Worm (Caenorhabditis elegans) whole organism, young adult: ENCODE measurements around the gene Y57G11C.1131.
A peak's percentile ranks its signal among the peaks of the same experiment; 100 is the strongest.

Source experiments
- B0261.1 ChIP-seq: sonication (generic microtip); optimal IDR thresholded peaks from 2 replicates; lab custom pipeline; 2016; ENCODE audit warnings: mild to moderate bottlenecking, missing genetic modification characterization, moderate library complexity, missing compliant biosample characterization
- D2030.7 ChIP-seq: fragments of 200-800 bp; sonication (Bioruptor generic); IDR thresholded peaks from 2 replicates; pipeline ENCODE4 v1.3.6; 2022; ENCODE audit warnings: missing genetic modification reagents, missing genetic modification characterization, missing compliant biosample characterization
- F10E7.11 ChIP-seq: sonication (generic microtip); optimal IDR thresholded peaks from 2 replicates; lab custom pipeline; 2017; ENCODE audit warnings: mild to moderate bottlenecking, missing genetic modification characterization, moderate library complexity, missing compliant biosample characterization
- F33H1.4 ChIP-seq: fragments of 200-800 bp; sonication (Bioruptor generic); IDR thresholded peaks from 2 replicates; pipeline ENCODE4 v1.3.6; 2022; ENCODE audit warnings: missing genetic modification reagents, missing genetic modification characterization, missing compliant biosample characterization
- F39B2.1 ChIP-seq: fragments of 200-800 bp; sonication (Bioruptor generic); IDR thresholded peaks from 2 replicates; pipeline ENCODE4 v1.3.6; 2022; ENCODE audit warnings: missing genetic modification reagents, missing genetic modification characterization, missing compliant biosample characterization
- F52B5.7 ChIP-seq: sonication (generic microtip); optimal IDR thresholded peaks from 2 replicates; lab custom pipeline; 2016; ENCODE audit warnings: mild to moderate bottlenecking, missing genetic modification characterization, missing compliant biosample characterization
- F55B11.4 ChIP-seq: sonication (generic microtip); optimal IDR thresholded peaks from 2 replicates; lab custom pipeline; 2016; ENCODE audit warnings: missing compliant biosample characterization, missing genetic modification characterization, borderline replicate concordance; ENCODE audit not compliant: insufficient read depth
- F57A8.1 ChIP-seq: fragments of 200-800 bp; sonication (Bioruptor generic); optimal IDR thresholded peaks from 2 replicates; lab custom pipeline; 2018; ENCODE audit warnings: mild to moderate bottlenecking, missing genetic modification characterization, moderate library complexity, missing compliant biosample characterization
- F57C9.4 ChIP-seq: sonication (generic microtip); optimal IDR thresholded peaks from 2 replicates; lab custom pipeline; 2017; ENCODE audit warnings: mild to moderate bottlenecking, missing genetic modification characterization, missing compliant biosample characterization
- K11D2.4 ChIP-seq: fragments of 200-800 bp; sonication (Bioruptor generic); IDR thresholded peaks from 2 replicates; pipeline ENCODE4 v1.3.6; 2022; ENCODE audit warnings: missing genetic modification reagents, missing genetic modification characterization, missing compliant biosample characterization
- T26A5.8 ChIP-seq: sonication (generic microtip); optimal IDR thresholded peaks from 2 replicates; lab custom pipeline; 2016; ENCODE audit warnings: missing genetic modification characterization, missing compliant biosample characterization
- Y53F4B.3 ChIP-seq: fragments of 200-800 bp; sonication (Bioruptor generic); IDR thresholded peaks from 2 replicates; pipeline ENCODE4 v1.3.6; 2022; ENCODE audit warnings: missing genetic modification reagents, missing genetic modification characterization, missing compliant biosample characterization
- Y53G8AR.9 ChIP-seq: fragments of 200-800 bp; sonication (Bioruptor generic); conservative IDR thresholded peaks from 2 replicates; pipeline ENCODE4 v1.3.6; 2022; ENCODE audit warnings: missing genetic modification reagents, missing genetic modification characterization, missing compliant biosample characterization
- Y67H2A.10 ChIP-seq: fragments of 200-800 bp; sonication (Bioruptor generic); conservative IDR thresholded peaks from 2 replicates; pipeline ENCODE4 v1.3.6; 2022; ENCODE audit warnings: missing genetic modification reagents, missing genetic modification characterization, missing compliant biosample characterization
- akir-1 ChIP-seq: fragments of 200-800 bp; sonication (Bioruptor generic); optimal IDR thresholded peaks from 2 replicates; lab custom pipeline; 2018; ENCODE audit warnings: mild to moderate bottlenecking, missing genetic modification characterization, moderate library complexity, missing compliant biosample characterization
- aptf-2 ChIP-seq: fragments of 200-800 bp; sonication (Bioruptor generic); conservative IDR thresholded peaks from 2 replicates; pipeline ENCODE4 v1.3.6; 2022; ENCODE audit warnings: missing genetic modification reagents, missing genetic modification characterization, missing compliant biosample characterization
- aptf-3 ChIP-seq: fragments of 200-800 bp; sonication (Bioruptor generic); IDR thresholded peaks from 2 replicates; pipeline ENCODE4 v1.3.6; 2022; ENCODE audit warnings: missing genetic modification characterization, missing compliant biosample characterization
- athp-1 ChIP-seq: sonication (generic microtip); optimal IDR thresholded peaks from 2 replicates; lab custom pipeline; 2017; ENCODE audit warnings: mild to moderate bottlenecking, missing genetic modification characterization, missing compliant biosample characterization
- attf-6 ChIP-seq: fragments of 200-800 bp; sonication (Bioruptor generic); IDR thresholded peaks from 2 replicates; pipeline ENCODE4 v1.3.6; 2022; ENCODE audit warnings: missing genetic modification reagents, missing genetic modification characterization, missing compliant biosample characterization
- bed-1 ChIP-seq: fragments of 200-800 bp; sonication (Bioruptor generic); IDR thresholded peaks from 2 replicates; pipeline ENCODE4 v1.3.6; 2022; ENCODE audit warnings: missing genetic modification reagents, missing genetic modification characterization, missing compliant biosample characterization
- cebp-1 ChIP-seq, 2 experiments: fragments of 200-800 bp in 1 of 2; sonication (Bioruptor generic) in 1 of 2; sonication (generic microtip) in 1 of 2; IDR thresholded peaks in 1 of 2; optimal IDR thresholded peaks in 1 of 2; 2 replicates each; pipeline versions ENCODE4 v1.3.6 to Lab custom; 2017 to 2022; ENCODE audit warnings: missing compliant biosample characterization in 2 of 2, missing genetic modification characterization in 2 of 2, mild to moderate bottlenecking in 1 of 2, missing genetic modification reagents in 1 of 2, moderate library complexity in 1 of 2
- cebp-2 ChIP-seq: fragments of 200-800 bp; sonication (Bioruptor generic); IDR thresholded peaks from 2 replicates; pipeline ENCODE4 v1.3.6; 2022; ENCODE audit warnings: missing genetic modification characterization, missing compliant biosample characterization
- ceh-100 ChIP-seq: fragments of 200-800 bp; sonication (Bioruptor generic); IDR thresholded peaks from 2 replicates; pipeline ENCODE4 v1.3.6; 2022; ENCODE audit warnings: missing genetic modification reagents, missing genetic modification characterization, missing compliant biosample characterization
- ceh-58 ChIP-seq: fragments of 200-800 bp; sonication (Bioruptor generic); IDR thresholded peaks from 2 replicates; pipeline ENCODE4 v1.3.6; 2022; ENCODE audit warnings: missing genetic modification characterization, missing compliant biosample characterization
- efl-1 ChIP-seq: fragments of 150-350 bp; optimal IDR thresholded peaks from 2 replicates; lab custom pipeline; 2014; ENCODE audit warnings: missing biosample characterization, missing genetic modification reagents, missing genetic modification characterization
- egl-44 ChIP-seq: fragments of 200-800 bp; sonication (Bioruptor generic); IDR thresholded peaks from 2 replicates; pipeline ENCODE4 v1.3.6; 2022; ENCODE audit warnings: missing genetic modification reagents, missing genetic modification characterization, missing compliant biosample characterization
- fkh-3 ChIP-seq: sonication (generic microtip); optimal IDR thresholded peaks from 2 replicates; lab custom pipeline; 2016; ENCODE audit warnings: mild to moderate bottlenecking, missing genetic modification characterization, missing compliant biosample characterization
- hlh-12 ChIP-seq: sonication (generic microtip); optimal IDR thresholded peaks from 2 replicates; lab custom pipeline; 2016; ENCODE audit warnings: missing genetic modification characterization, missing compliant biosample characterization
- hmg-20 ChIP-seq: fragments of 200-800 bp; sonication (Bioruptor generic); IDR thresholded peaks from 2 replicates; pipeline ENCODE4 v1.3.6; 2022; ENCODE audit warnings: missing genetic modification reagents, missing genetic modification characterization, missing compliant biosample characterization
- lag-1 ChIP-seq: fragments of 200-800 bp; sonication (Bioruptor generic); IDR thresholded peaks from 2 replicates; pipeline ENCODE4 v1.3.6; 2022; ENCODE audit warnings: missing genetic modification reagents, missing genetic modification characterization, missing compliant biosample characterization
- let-607 ChIP-seq, 2 experiments: fragments of 200-800 bp in 1 of 2; sonication (Bioruptor generic) in 1 of 2; sonication (generic microtip) in 1 of 2; optimal IDR thresholded peaks; 2 replicates each; lab custom pipeline; 2016 to 2018; ENCODE audit warnings: mild to moderate bottlenecking in 2 of 2, missing compliant biosample characterization in 2 of 2, missing genetic modification characterization in 2 of 2, moderate library complexity in 2 of 2, missing genotype in 1 of 2
- lin-54 ChIP-seq: fragments of 200-800 bp; sonication (Bioruptor generic); optimal IDR thresholded peaks from 2 replicates; lab custom pipeline; 2018; ENCODE audit warnings: mild to moderate bottlenecking, missing genetic modification characterization, missing compliant biosample characterization
- lir-1 ChIP-seq: fragments of 200-800 bp; sonication (Bioruptor generic); conservative IDR thresholded peaks from 2 replicates; pipeline ENCODE4 v1.3.6; 2022; ENCODE audit warnings: missing genetic modification reagents, missing genetic modification characterization, missing compliant biosample characterization
- lsl-1 ChIP-seq: fragments of 200-800 bp; sonication (Bioruptor generic); optimal IDR thresholded peaks from 2 replicates; lab custom pipeline; 2018; ENCODE audit warnings: mild to moderate bottlenecking, missing genetic modification characterization, moderate library complexity, missing compliant biosample characterization
- madf-6 ChIP-seq: fragments of 200-800 bp; sonication (Bioruptor generic); IDR thresholded peaks from 2 replicates; pipeline ENCODE4 v1.3.6; 2022; ENCODE audit warnings: missing genetic modification reagents, missing genetic modification characterization, missing compliant biosample characterization
- mes-4 ChIP-seq: sonication (generic microtip); optimal IDR thresholded peaks from 2 replicates; lab custom pipeline; 2016; ENCODE audit warnings: missing genotype, missing genetic modification characterization, missing compliant biosample characterization
- mxl-1 ChIP-seq: sonication (generic microtip); optimal IDR thresholded peaks from 2 replicates; lab custom pipeline; 2016; ENCODE audit warnings: missing genetic modification characterization, missing compliant biosample characterization
- nfya-1 ChIP-seq: sonication (generic microtip); optimal IDR thresholded peaks from 2 replicates; lab custom pipeline; 2017; ENCODE audit warnings: antibody characterized with exemption, missing compliant biosample characterization, missing genetic modification characterization, borderline replicate concordance; ENCODE audit not compliant: insufficient read depth
- nhr-27 ChIP-seq: fragments of 200-800 bp; sonication (Bioruptor generic); optimal IDR thresholded peaks from 2 replicates; lab custom pipeline; 2018; ENCODE audit warnings: mild to moderate bottlenecking, missing genetic modification characterization, moderate library complexity, missing compliant biosample characterization
- nhr-80 ChIP-seq: sonication (generic microtip); optimal IDR thresholded peaks from 2 replicates; lab custom pipeline; 2016; ENCODE audit warnings: missing genetic modification characterization, missing compliant biosample characterization
- pha-4 ChIP-seq: fragments of 150-350 bp; sonication (generic microtip); optimal IDR thresholded peaks from 2 replicates; lab custom pipeline; 2014; ENCODE audit warnings: missing biosample characterization, missing genetic modification reagents, missing genetic modification characterization
- rec-8 ChIP-seq, 2 experiments: sonication (generic microtip); optimal IDR thresholded peaks; 2 replicates each; lab custom pipeline; 2016; ENCODE audit warnings: mild to moderate bottlenecking in 2 of 2, missing genetic modification characterization in 2 of 2, missing genetic modification reagents in 2 of 2, missing genotype in 2 of 2, missing biosample characterization in 1 of 2, missing compliant biosample characterization in 1 of 2, moderate library complexity in 1 of 2
- repo-1 ChIP-seq: sonication (generic microtip); optimal IDR thresholded peaks from 2 replicates; lab custom pipeline; 2017; ENCODE audit warnings: mild to moderate bottlenecking, missing genetic modification characterization, missing compliant biosample characterization
- snpc-4 ChIP-seq, 5 experiments: fragments of 150-350 bp in 1 of 5; sonication (generic microtip) in 4 of 5; optimal IDR thresholded peaks; 2 replicates each; lab custom pipeline; 2014 to 2018; ENCODE audit warnings: missing genetic modification characterization in 5 of 5, missing biosample characterization in 3 of 5, antibody characterized with exemption in 2 of 5, mild to moderate bottlenecking in 2 of 5, missing compliant biosample characterization in 2 of 5, missing genotype in 2 of 5, moderate library complexity in 2 of 5, missing genetic modification reagents in 1 of 5
- tbp1 ChIP-seq: fragments of 200-800 bp; sonication (Bioruptor generic); optimal IDR thresholded peaks from 2 replicates; lab custom pipeline; 2018; ENCODE audit warnings: mild to moderate bottlenecking, missing genetic modification characterization, missing compliant biosample characterization
- unc-130 ChIP-seq: sonication (generic microtip); optimal IDR thresholded peaks from 2 replicates; lab custom pipeline; 2016; ENCODE audit warnings: missing genetic modification reagents, missing genetic modification characterization, missing compliant biosample characterization
- zfh-2 ChIP-seq: fragments of 200-800 bp; sonication (Bioruptor generic); conservative IDR thresholded peaks from 2 replicates; pipeline ENCODE4 v1.3.6; 2022; ENCODE audit warnings: missing genetic modification reagents, missing genetic modification characterization, missing compliant biosample characterization
- zim-3 ChIP-seq: sonication (generic microtip); optimal IDR thresholded peaks from 2 replicates; lab custom pipeline; 2017; ENCODE audit warnings: mild to moderate bottlenecking, missing genetic modification characterization, moderate library complexity, missing compliant biosample characterization
- ztf-25 ChIP-seq: fragments of 200-800 bp; sonication (Bioruptor generic); IDR thresholded peaks from 2 replicates; pipeline ENCODE4 v1.3.6; 2022; ENCODE audit warnings: missing genetic modification reagents, missing genetic modification characterization, missing compliant biosample characterization

Y57G11C.1131 gene

ce11 chrIV:14953802-14954201, 21.0 kb downstream of the Y57G11C.1131 start (continued):
- no peak for TF ChIP-seq nfya-1
- TF ChIP-seq F57A8.1 (GFP tag; lab: Kevin White, UChicago) = no peak
- no peak for TF ChIP-seq zfh-2 (GFP tag; lab: Robert Waterston, UW)
- no peak for TF ChIP-seq bed-1
- peak; percentile 45 for TF ChIP-seq tbp1
- TF ChIP-seq lir-1 (GFP tag; lab: Robert Waterston, UW) = no peak
- peak in 1 of 2 experiments; percentile 0 for TF ChIP-seq rec-8 (tag; optimal IDR thresholded peaks at IDR 0.05; lab: Kevin White, UChicago)
- TF ChIP-seq F57C9.4 (tag; lab: Kevin White, UChicago) = no peak
- TF ChIP-seq egl-44 (GFP tag; lab: Robert Waterston, UW) = no peak
- TF ChIP-seq ceh-100 = no peak
- TF ChIP-seq ztf-25 = no peak
- 0 out of 2 replicates have a peak, but pooled peaks have one; percentile 57 for TF ChIP-seq aptf-3 (GFP tag; lab: Robert Waterston, UW)
- no peak for TF ChIP-seq let-607 (tag; optimal IDR thresholded peaks at IDR 0.05; lab: Kevin White, UChicago)
- TF ChIP-seq F55B11.4 (tag; lab: Kevin White, UChicago) = no peak
- no peak for TF ChIP-seq nhr-27
- TF ChIP-seq madf-6 = peak; percentile 30; the same call in 1 of the 2 replicates
- no peak for TF ChIP-seq repo-1
- peak; percentile 60 for TF ChIP-seq athp-1 (tag; lab: Kevin White, UChicago)
- TF ChIP-seq mxl-1 (tag; lab: Kevin White, UChicago) = no peak
- peak; percentile 91 for TF ChIP-seq attf-6
- TF ChIP-seq lsl-1 (GFP tag; lab: Kevin White, UChicago) = no peak
- no peak for TF ChIP-seq F39B2.1 (GFP tag; lab: Robert Waterston, UW)
- TF ChIP-seq hlh-12 (tag; lab: Kevin White, UChicago) = no peak
- TF ChIP-seq aptf-2 (GFP tag; lab: Robert Waterston, UW) = no peak
- TF ChIP-seq nhr-80 (tag; lab: Kevin White, UChicago) = no peak
- TF ChIP-seq hmg-20 (GFP tag; lab: Robert Waterston, UW) = no peak
- no peak for TF ChIP-seq akir-1
- no peak for TF ChIP-seq mes-4 (tag; lab: Kevin White, UChicago)
- TF ChIP-seq D2030.7 (GFP tag; lab: Robert Waterston, UW) = no peak
- TF ChIP-seq F52B5.7 (tag; lab: Kevin White, UChicago) = no peak
- no peak for TF ChIP-seq Y67H2A.10
- TF ChIP-seq Y53F4B.3 (GFP tag; lab: Robert Waterston, UW) = no peak
- no peak for TF ChIP-seq unc-130 (GFP tag; lab: Kevin White, UChicago)
- no peak for TF ChIP-seq K11D2.4 (GFP tag; lab: Robert Waterston, UW)

- TF ChIP-seq Y53G8AR.9 (GFP tag; lab: Robert Waterston, UW) = no peak
- TF ChIP-seq efl-1 (GFP tag; lab: Kevin White, UChicago) = peak; percentile 3
- no peak for TF ChIP-seq F10E7.11 (tag; lab: Kevin White, UChicago)
- no peak for TF ChIP-seq Y53F4B.3 (GFP tag; lab: Robert Waterston, UW)
- no peak for TF ChIP-seq cebp-2
- no peak for TF ChIP-seq madf-6
- no peak for TF ChIP-seq pha-4 (tag; lab: Kevin White, UChicago)
- TF ChIP-seq lin-54 (GFP tag; lab: Kevin White, UChicago) = no peak
- no peak for TF ChIP-seq aptf-3 (GFP tag; lab: Robert Waterston, UW)
- no peak for TF ChIP-seq lag-1 (GFP tag; lab: Robert Waterston, UW)
- TF ChIP-seq fkh-3 (tag; lab: Kevin White, UChicago) = no peak
- no peak for TF ChIP-seq ceh-58 (GFP tag; lab: Robert Waterston, UW)
- TF ChIP-seq cebp-1 (GFP tag; IDR thresholded peaks at IDR 0.05; lab: Robert Waterston, UW) = no peak
- no peak for TF ChIP-seq cebp-1 (tag; optimal IDR thresholded peaks at IDR 0.05; lab: Kevin White, UChicago)
- no peak for TF ChIP-seq D2030.7 (GFP tag; lab: Robert Waterston, UW)
- peak; percentile 42 for TF ChIP-seq F33H1.4
- TF ChIP-seq snpc-4 (GFP tag; optimal IDR thresholded peaks at IDR 0.05; lab: Kevin White, UChicago) = peak; percentile 57
- TF ChIP-seq snpc-4 (tag; optimal IDR thresholded peaks at IDR 0.05; lab: Kevin White, UChicago) = peak in 1 of 4 experiments; percentile 78
- no peak for TF ChIP-seq B0261.1 (tag; lab: Kevin White, UChicago)
- no peak for TF ChIP-seq zim-3 (tag; lab: Kevin White, UChicago)
- no peak for TF ChIP-seq T26A5.8 (tag; lab: Kevin White, UChicago)
Measured at ce11 chrIV:14954842-14955241, 22.1 kb downstream of the Y57G11C.1131 start.
